Fruit fly (Drosophila melanogaster): ENCODE results near the gene PGRP-LA.

The PGRP-LA gene

DNA sequence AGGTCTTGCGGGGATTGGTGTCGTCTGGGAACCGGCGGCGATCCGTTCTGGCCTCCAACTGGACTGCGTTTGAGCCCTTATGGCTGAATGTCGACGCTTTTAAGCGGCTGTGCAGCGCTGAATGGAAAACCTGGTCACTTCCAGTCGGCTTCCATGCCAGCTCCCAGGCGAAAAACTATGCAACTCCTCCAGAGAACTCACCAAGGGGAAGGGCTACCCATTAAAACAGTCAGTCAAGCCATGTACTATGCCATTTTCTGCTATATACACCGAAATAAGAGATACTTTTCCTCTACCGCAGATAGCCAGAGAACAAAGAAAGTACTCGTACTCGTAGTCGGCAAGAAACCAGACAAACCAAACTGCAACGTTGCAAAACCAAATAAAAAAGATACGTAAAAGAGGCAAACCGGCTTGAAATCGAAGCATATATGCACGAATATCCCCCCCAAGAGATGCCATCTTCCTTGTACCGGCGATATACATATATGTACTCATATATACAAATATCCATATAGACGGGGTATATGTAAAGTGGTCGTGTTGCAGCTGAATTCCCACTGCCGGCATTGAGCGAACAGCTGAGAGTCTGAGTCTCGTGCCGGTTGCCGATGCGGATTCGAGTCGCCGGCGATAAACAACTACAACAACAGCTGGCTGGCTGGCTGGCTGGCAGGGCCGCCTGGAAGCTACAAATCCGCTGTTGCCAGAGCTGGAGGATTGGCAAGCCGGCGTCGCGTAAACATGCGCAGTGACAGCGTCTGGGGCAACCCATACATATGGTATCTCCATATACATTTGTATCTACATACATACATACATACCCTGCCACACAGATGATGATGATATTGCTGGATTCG, 45.6 kb downstream of the PGRP-LA start, which contains the start of gene Hsp67Ba:
Gene Hsp67Ba (minus strand): TSS at position 51 of the 860 bp plus-strand sequence.
- TF ChIP-seq CG12768 (GFP tag; optimal IDR thresholded peaks at IDR 0.05) (no peak), tj (GFP tag; optimal IDR thresholded peaks at IDR 0.05) (peak; percentile 84)

DNA sequence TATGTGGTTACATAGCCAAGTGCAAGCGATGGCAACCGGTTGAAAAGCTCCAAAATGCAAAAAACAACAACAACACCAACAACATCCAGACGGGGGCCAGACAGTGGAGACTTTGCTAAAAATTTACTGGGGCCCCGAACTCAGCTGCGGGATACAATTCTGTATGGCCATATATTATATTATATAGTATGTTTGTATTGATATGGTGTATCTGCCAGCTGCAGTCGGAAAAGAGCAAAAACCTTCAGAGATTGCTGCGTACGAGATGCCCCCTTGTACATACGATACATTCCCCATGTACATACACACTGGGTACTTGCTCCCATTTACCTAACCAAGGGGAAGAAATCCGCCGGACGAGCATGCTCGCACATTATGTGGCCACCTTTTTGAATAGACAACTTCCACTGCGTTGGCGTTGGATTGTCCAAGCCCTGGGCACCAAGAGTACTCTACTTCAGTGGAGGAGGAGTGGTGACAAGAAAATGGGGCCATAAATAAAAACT, 46.3 kb downstream of the PGRP-LA start:
- TF ChIP-seq CG12768 (GFP tag; optimal IDR thresholded peaks at IDR 0.05), result no peak
- no peak for TF ChIP-seq cnc (optimal IDR thresholded peaks at IDR 0.05)
- TF ChIP-seq CG11617 (GFP tag; optimal IDR thresholded peaks at IDR 0.05), result no peak
- TF ChIP-seq CG14711 (tag; optimal IDR thresholded peaks at IDR 0.05), result no peak
- no peak for TF ChIP-seq Mnt (GFP tag; optimal IDR thresholded peaks at IDR 0.05)
- TF ChIP-seq CG7045 (GFP tag; optimal IDR thresholded peaks at IDR 0.05), result no peak
- TF ChIP-seq tj (GFP tag; optimal IDR thresholded peaks at IDR 0.05), result no peak
- no peak for TF ChIP-seq CG7101 (tag; optimal IDR thresholded peaks at IDR 0.05)
- TF ChIP-seq pad (GFP tag; optimal IDR thresholded peaks at IDR 0.05), result no peak

DNA sequence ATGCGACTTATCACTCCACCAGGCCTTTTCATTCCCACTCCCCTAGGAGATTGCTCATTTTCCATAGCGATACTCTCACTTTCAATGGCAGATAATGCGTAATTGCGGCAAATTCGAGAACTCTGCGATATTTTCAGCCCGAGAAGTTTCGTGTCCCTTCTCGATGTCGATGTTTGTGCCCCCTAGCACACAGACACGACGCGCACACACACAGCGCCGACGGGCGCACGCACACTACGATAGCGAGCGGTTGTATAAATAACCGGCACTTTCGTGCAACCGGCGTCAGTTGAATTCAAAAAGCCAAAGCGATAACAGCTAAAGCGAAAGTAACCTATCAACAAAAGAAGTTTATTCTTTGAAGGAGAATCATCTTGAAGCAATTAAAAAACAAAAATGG, 47.5 kb downstream of the PGRP-LA start, which contains the start of gene Hsp23:
Gene Hsp23 (plus strand): TSS at position 281 of the 400 bp plus-strand sequence.
- TF ChIP-seq tj (GFP tag; optimal IDR thresholded peaks at IDR 0.05), result no peak
- TF ChIP-seq Clk (GFP tag; optimal IDR thresholded peaks at IDR 0.05), result no peak
- TF ChIP-seq Crg-1 (GFP tag; optimal IDR thresholded peaks at IDR 0.05), result no peak
- TF ChIP-seq bab1 (GFP tag; optimal IDR thresholded peaks at IDR 0.05), result no peak
- no peak for TF ChIP-seq CG12768 (GFP tag; optimal IDR thresholded peaks at IDR 0.05)
- no peak for TF ChIP-seq CG33017 (tag; optimal IDR thresholded peaks at IDR 0.05)
- TF ChIP-seq Hr96 (GFP tag; optimal IDR thresholded peaks at IDR 0.05), result no peak
- TF ChIP-seq cnc (optimal IDR thresholded peaks at IDR 0.05), result no peak
- no peak for TF ChIP-seq cic (GFP tag; optimal IDR thresholded peaks at IDR 0.05)
- no peak for TF ChIP-seq Mnt (GFP tag; optimal IDR thresholded peaks at IDR 0.05)
- TF ChIP-seq CG5204 (GFP tag; optimal IDR thresholded peaks at IDR 0.05), result no peak
- no peak for TF ChIP-seq ovo (GFP tag; optimal IDR thresholded peaks at IDR 0.05)
- TF ChIP-seq CG11617 (GFP tag; optimal IDR thresholded peaks at IDR 0.05), result no peak
- TF ChIP-seq CG14711 (tag; optimal IDR thresholded peaks at IDR 0.05), result no peak
- TF ChIP-seq pad (GFP tag; optimal IDR thresholded peaks at IDR 0.05), result no peak
- no peak for TF ChIP-seq CG7101 (tag; optimal IDR thresholded peaks at IDR 0.05)
- no peak for TF ChIP-seq CG1620 (GFP tag; optimal IDR thresholded peaks at IDR 0.05)
- no peak for TF ChIP-seq CG7045 (GFP tag; optimal IDR thresholded peaks at IDR 0.05)

DNA sequence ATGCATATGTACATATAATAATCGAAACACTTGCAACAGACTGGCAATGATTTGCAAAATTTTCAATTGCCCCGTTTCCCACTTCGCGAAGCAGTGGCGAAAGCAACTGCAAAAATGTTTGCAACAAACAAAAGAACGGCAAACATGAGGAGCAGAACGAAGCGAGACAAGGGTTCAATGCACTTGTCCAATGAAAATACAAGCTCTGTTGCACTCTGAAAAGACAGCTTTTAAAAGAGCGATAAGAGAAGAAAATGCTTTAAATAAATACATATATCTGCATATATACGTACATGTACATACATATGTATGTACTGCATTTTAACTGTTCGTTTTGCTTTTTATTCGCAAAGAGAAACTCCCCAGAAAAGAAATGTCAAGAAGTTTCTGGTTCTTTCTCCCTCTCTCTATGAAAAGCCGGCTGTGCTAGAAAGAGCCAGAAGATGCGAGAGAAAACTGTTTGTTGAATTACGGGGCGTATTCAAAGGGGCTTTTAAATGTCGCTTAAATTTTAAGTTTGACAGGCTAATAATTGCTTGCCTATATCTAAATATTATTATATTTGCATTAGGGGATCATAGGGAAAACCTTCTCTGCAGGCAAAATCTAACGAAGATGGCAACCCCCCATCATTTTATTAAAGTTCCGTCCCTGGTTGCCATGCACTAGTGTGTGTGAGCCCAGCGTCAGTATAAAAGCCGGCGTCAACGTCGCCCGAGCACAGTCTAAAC, 49.4 kb downstream of the PGRP-LA start, which contains the start of gene Hsp27:
Gene Hsp27 (plus strand): TSS at position 719 of the 731 bp plus-strand sequence.
- TF ChIP-seq pad (GFP tag; optimal IDR thresholded peaks at IDR 0.05) (peak; percentile 92), CG1620 (GFP tag; optimal IDR thresholded peaks at IDR 0.05) (peak; percentile 88), Hr96 (GFP tag; optimal IDR thresholded peaks at IDR 0.05) (peak; percentile 97), CG5204 (GFP tag; optimal IDR thresholded peaks at IDR 0.05) (peak; percentile 93), toe (GFP tag; optimal IDR thresholded peaks at IDR 0.05) (peak; percentile 93), CG33017 (tag; optimal IDR thresholded peaks at IDR 0.05) (peak; percentile 99), CG12768 (GFP tag; optimal IDR thresholded peaks at IDR 0.05) (peak; percentile 99), CG11617 (GFP tag; optimal IDR thresholded peaks at IDR 0.05) (peak; percentile 96), tj (GFP tag; optimal IDR thresholded peaks at IDR 0.05) (peak; percentile 75), Mnt (GFP tag; optimal IDR thresholded peaks at IDR 0.05) (peak; percentile 96), CG14711 (tag; optimal IDR thresholded peaks at IDR 0.05) (peak; percentile 97), cic (GFP tag; optimal IDR thresholded peaks at IDR 0.05) (peak; percentile 91), cnc (optimal IDR thresholded peaks at IDR 0.05) (peak in 1 of 2 experiments; percentile 69), Clk (GFP tag; optimal IDR thresholded peaks at IDR 0.05) (peak; percentile 92), bab1 (GFP tag; optimal IDR thresholded peaks at IDR 0.05) (peak; percentile 99), kay (GFP tag; ENCODE audit: borderline replicate concordance) (peak; percentile 99), CG7101 (tag; optimal IDR thresholded peaks at IDR 0.05) (peak; percentile 98), Crg-1 (GFP tag; optimal IDR thresholded peaks at IDR 0.05) (peak; percentile 97), CG7045 (GFP tag; optimal IDR thresholded peaks at IDR 0.05) (peak; percentile 97), ovo (GFP tag; optimal IDR thresholded peaks at IDR 0.05) (peak; percentile 77)

DNA sequence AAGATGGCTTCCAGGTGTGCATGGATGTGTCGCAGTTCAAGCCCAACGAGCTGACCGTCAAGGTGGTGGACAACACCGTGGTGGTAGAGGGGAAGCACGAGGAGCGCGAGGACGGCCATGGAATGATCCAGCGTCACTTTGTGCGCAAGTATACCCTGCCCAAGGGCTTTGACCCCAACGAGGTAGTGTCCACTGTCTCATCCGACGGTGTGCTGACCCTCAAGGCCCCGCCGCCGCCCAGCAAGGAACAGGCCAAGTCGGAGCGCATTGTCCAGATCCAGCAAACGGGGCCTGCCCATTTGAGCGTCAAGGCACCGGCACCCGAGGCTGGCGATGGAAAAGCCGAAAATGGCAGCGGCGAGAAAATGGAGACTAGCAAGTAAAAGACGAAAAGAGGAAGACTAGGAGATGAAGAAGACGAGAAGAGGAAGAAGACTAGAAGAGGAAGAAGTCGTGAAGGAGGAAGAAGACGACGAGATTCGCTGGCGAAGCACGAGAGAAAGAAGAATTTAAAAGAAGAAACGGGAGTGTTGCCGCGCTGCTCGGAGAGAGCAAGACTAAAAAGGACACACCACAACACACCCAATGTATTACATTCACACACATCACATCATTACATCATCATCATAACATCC, 50.4 kb downstream of the PGRP-LA start:
- TF ChIP-seq Hr96 (GFP tag; optimal IDR thresholded peaks at IDR 0.05), result no peak
- TF ChIP-seq Mnt (GFP tag; optimal IDR thresholded peaks at IDR 0.05), result no peak
- TF ChIP-seq cic (GFP tag; optimal IDR thresholded peaks at IDR 0.05), result no peak
- TF ChIP-seq CG14711 (tag; optimal IDR thresholded peaks at IDR 0.05), result no peak
- TF ChIP-seq toe (GFP tag; optimal IDR thresholded peaks at IDR 0.05), result no peak
- TF ChIP-seq kay (GFP tag; ENCODE audit: borderline replicate concordance), result no peak
- TF ChIP-seq Crg-1 (GFP tag; optimal IDR thresholded peaks at IDR 0.05), result no peak
- no peak for TF ChIP-seq CG5204 (GFP tag; optimal IDR thresholded peaks at IDR 0.05)
- no peak for TF ChIP-seq CG7101 (tag; optimal IDR thresholded peaks at IDR 0.05)
- no peak for TF ChIP-seq tj (GFP tag; optimal IDR thresholded peaks at IDR 0.05)
- no peak for TF ChIP-seq CG1620 (GFP tag; optimal IDR thresholded peaks at IDR 0.05)
- no peak for TF ChIP-seq pad (GFP tag; optimal IDR thresholded peaks at IDR 0.05)
- TF ChIP-seq cnc (optimal IDR thresholded peaks at IDR 0.05), result no peak
- TF ChIP-seq CG12768 (GFP tag; optimal IDR thresholded peaks at IDR 0.05), result no peak

Measured in whole organism, adult.